Fruit fly (Drosophila melanogaster): ENCODE results near the gene CG5510.

dm6 chr3R:24162774-24163555, 6.4 kb downstream of the CG5510 start, which contains the start of gene mRpS24:
- TF ChIP-seq ttk (optimal IDR thresholded peaks at IDR 0.05) (no peak), Myc (optimal IDR thresholded peaks at IDR 0.05) (no peak), h (optimal IDR thresholded peaks at IDR 0.05) (no peak), psq (optimal IDR thresholded peaks at IDR 0.05) (no peak), insv (optimal IDR thresholded peaks at IDR 0.05) (no peak)
